Fruit fly (Drosophila melanogaster) S2 (cell line): ENCODE results near the gene CG34179.

Experiments used
- CG8478 ChIP-seq: fragments of >200 bp; optimal IDR thresholded peaks from 2 replicates; lab custom pipeline; 2018
- CTCF ChIP-seq, 2 experiments: fragments of >200 bp; optimal IDR thresholded peaks; 2 replicates each; lab custom pipeline; 2018

dm6 chr2L:6072124-6072523, 23.6 kb upstream of the CG34179 start:
- TF ChIP-seq CG8478 (lab: Kevin White, UChicago): no peak
- TF ChIP-seq CTCF (optimal IDR thresholded peaks at IDR 0.05; lab: Kevin White, UChicago): no peak
